Fruit fly (Drosophila melanogaster): ENCODE measurements around the gene Rga.

The Rga gene

dm6 chr3R:5654692-5655181, 41.8 kb upstream of the Rga start, which contains the start of the genes elm and MED27:
Gene elm, minus strand, starts transcription at chr3R:5654861.
Gene MED27, plus strand, starts transcription at chr3R:5655139.
- TF ChIP-seq CG6654 (GFP tag; optimal IDR thresholded peaks at IDR 0.05) (peak; percentile 61), CG34422 (GFP tag; IDR thresholded peaks at IDR 0.05) (peak; percentile 95), seq (GFP tag; IDR thresholded peaks at IDR 0.05) (peak; percentile 85), tgo (GFP tag; IDR thresholded peaks at IDR 0.05) (peak; percentile 94), CG1602 (GFP tag; optimal IDR thresholded peaks at IDR 0.05) (peak; percentile 96), CG12104 (GFP tag; optimal IDR thresholded peaks at IDR 0.05) (peak; percentile 87), CG10147 (GFP tag; optimal IDR thresholded peaks at IDR 0.05) (peak; percentile 93), ken (GFP tag; IDR thresholded peaks at IDR 0.05) (peak; percentile 94), Kr (GFP tag; optimal IDR thresholded peaks at IDR 0.05) (no peak), CG34224 (GFP tag; IDR thresholded peaks at IDR 0.05; ENCODE audit: partially characterized antibody) (peak; percentile 87), D19A (tag; optimal IDR thresholded peaks at IDR 0.05) (peak; percentile 81), CG12219 (GFP tag; optimal IDR thresholded peaks at IDR 0.05) (peak; percentile 75), CG13624 (GFP tag; optimal IDR thresholded peaks at IDR 0.05) (peak; percentile 94), CrebB (tag; optimal IDR thresholded peaks at IDR 0.05) (peak; percentile 59), gce (GFP tag; IDR thresholded peaks at IDR 0.05) (peak; percentile 78; the same call in 2 of the 3 replicates), ERR (GFP tag; optimal IDR thresholded peaks at IDR 0.05) (peak; percentile 76), Lim3 (GFP tag; IDR thresholded peaks at IDR 0.05) (peak; percentile 81), ATbp (GFP tag; optimal IDR thresholded peaks at IDR 0.05) (peak; percentile 68), Hr78 (GFP tag; optimal IDR thresholded peaks at IDR 0.05) (no peak), sqz (GFP tag; optimal IDR thresholded peaks at IDR 0.05) (peak; percentile 90), az2 (GFP tag; optimal IDR thresholded peaks at IDR 0.05) (peak; percentile 96), tup (GFP tag; optimal IDR thresholded peaks at IDR 0.05) (peak; percentile 73), E2f1 (GFP tag; IDR thresholded peaks at IDR 0.05) (peak; percentile 92), twi (tag; optimal IDR thresholded peaks at IDR 0.05) (peak; percentile 90), mirr (GFP tag; optimal IDR thresholded peaks at IDR 0.05) (peak; percentile 51), Hr3 (GFP tag; optimal IDR thresholded peaks at IDR 0.05) (peak; percentile 95), hkb (optimal IDR thresholded peaks at IDR 0.05) (peak; percentile 87), hkb (GFP tag; IDR thresholded peaks at IDR 0.05) (peak; percentile 86), onecut (GFP tag; IDR thresholded peaks at IDR 0.05) (peak; percentile 71), dysf (GFP tag; IDR thresholded peaks at IDR 0.05) (peak; percentile 94), Camta (GFP tag; optimal IDR thresholded peaks at IDR 0.05) (peak; percentile 94), Ravus (GFP tag; IDR thresholded peaks at IDR 0.05) (peak; percentile 71), Xbp1 (GFP tag; optimal IDR thresholded peaks at IDR 0.05) (peak; percentile 98), E2f2 (GFP tag; IDR thresholded peaks at IDR 0.05) (peak; percentile 69), Chrac-16 (GFP tag; optimal IDR thresholded peaks at IDR 0.05) (peak; percentile 97), CG17328 (GFP tag; IDR thresholded peaks at IDR 0.05) (peak; percentile 82), gsb (GFP tag; IDR thresholded peaks at IDR 0.05) (peak; percentile 79), Asciz (GFP tag; optimal IDR thresholded peaks at IDR 0.05) (peak; percentile 67), Opbp (GFP tag; IDR thresholded peaks at IDR 0.05; ENCODE audit: partially characterized antibody) (peak; percentile 83), pros (GFP tag; optimal IDR thresholded peaks at IDR 0.05) (peak; percentile 16), Optix (GFP tag; IDR thresholded peaks at IDR 0.05) (peak; percentile 84; the same call in 2 of the 3 replicates), CG8281 (tag; optimal IDR thresholded peaks at IDR 0.05) (peak; percentile 69), insv (GFP tag; optimal IDR thresholded peaks at IDR 0.05) (peak in 1 of 2 experiments; percentile 73), Ets97D (GFP tag; optimal IDR thresholded peaks at IDR 0.05) (peak; percentile 91), cg (GFP tag; optimal IDR thresholded peaks at IDR 0.05) (peak; percentile 24), vvl (GFP tag; IDR thresholded peaks at IDR 0.05) (peak; percentile 94), unpg (GFP tag; optimal IDR thresholded peaks at IDR 0.05) (peak; percentile 90), CG3847 (GFP tag; IDR thresholded peaks at IDR 0.05) (peak; percentile 96), CG9876 (GFP tag; optimal IDR thresholded peaks at IDR 0.05) (peak; percentile 80), ind (GFP tag; optimal IDR thresholded peaks at IDR 0.05) (peak; percentile 95), CG15514 (GFP tag; optimal IDR thresholded peaks at IDR 0.05) (peak; percentile 89)

Measured in whole organism, embryonic.